Worm (Caenorhabditis elegans) whole organism, L1 larva: Measurements from ENCODE around the gene ZK355.3.

Source experiments
- F16B12.6 ChIP-seq: fragments of 150-350 bp; optimal IDR thresholded peaks from 2 replicates; lab custom pipeline; 2014; ENCODE audit warnings: missing biosample characterization, missing genetic modification characterization
- blmp-1 ChIP-seq: fragments of 150-350 bp; optimal IDR thresholded peaks from 2 replicates; lab custom pipeline; 2014; ENCODE audit warnings: missing biosample characterization, missing genetic modification characterization
- ceh-82 ChIP-seq, 3 experiments: fragments of 150-350 bp in 1 of 3; sonication (generic microtip) in 2 of 3; optimal IDR thresholded peaks; 2 replicates each; lab custom pipeline; 2014 to 2017; ENCODE audit warnings: missing biosample characterization in 3 of 3, missing genetic modification characterization in 3 of 3
- ces-1 ChIP-seq: fragments of 150-350 bp; optimal IDR thresholded peaks from 2 replicates; lab custom pipeline; 2014; ENCODE audit warnings: missing biosample characterization, missing genetic modification reagents, missing genetic modification characterization
- dpl-1 ChIP-seq, 3 experiments: fragments of 150-350 bp in 2 of 3; sonication (generic microtip) in 1 of 3; optimal IDR thresholded peaks; 2 replicates each; lab custom pipeline; 2014 to 2017; ENCODE audit warnings: missing biosample characterization in 3 of 3, missing genetic modification characterization in 3 of 3, missing genetic modification reagents in 3 of 3
- dsc-1 ChIP-seq: sonication (generic microtip); optimal IDR thresholded peaks from 2 replicates; lab custom pipeline; 2016; ENCODE audit warnings: mild to moderate bottlenecking, missing genetic modification characterization, missing compliant biosample characterization
- efl-1 ChIP-seq, 4 experiments: fragments of 150-350 bp; optimal IDR thresholded peaks in 3 of 4; peaks in 1 of 4; 1 replicate in 1 of 4; 2 replicates in 3 of 4; lab custom pipeline; 2014; ENCODE audit warnings: missing biosample characterization in 2 of 4, missing genetic modification characterization in 2 of 4, missing genetic modification reagents in 2 of 4
- egl-13 ChIP-seq: sonication (generic microtip); optimal IDR thresholded peaks from 2 replicates; lab custom pipeline; 2016; ENCODE audit warnings: missing genotype, missing genetic modification reagents, missing genetic modification characterization, missing compliant biosample characterization
- elt-2 ChIP-seq: sonication (generic microtip); optimal IDR thresholded peaks from 2 replicates; lab custom pipeline; 2016; ENCODE audit warnings: missing genetic modification characterization, mild to moderate bottlenecking, inconsistent platforms, missing compliant biosample characterization, missing genetic modification reagents
- elt-3 ChIP-seq, 6 experiments: fragments of 150-350 bp in 1 of 6; sonication (generic microtip); optimal IDR thresholded peaks; 2 replicates each; lab custom pipeline; 2017 to 2018; ENCODE audit warnings: missing biosample characterization in 6 of 6, missing genetic modification characterization in 6 of 6, inconsistent platforms in 1 of 6
- fkh-8 ChIP-seq: sonication (generic microtip); optimal IDR thresholded peaks from 2 replicates; lab custom pipeline; 2016; ENCODE audit warnings: mild to moderate bottlenecking, missing genetic modification characterization, missing compliant biosample characterization
- grh-1 ChIP-seq: fragments of 200-800 bp; sonication (Bioruptor generic); IDR thresholded peaks from 2 replicates; pipeline ENCODE4 v1.3.6; 2022; ENCODE audit warnings: missing genetic modification reagents, missing genetic modification characterization, missing compliant biosample characterization
- hlh-4 ChIP-seq: sonication (generic microtip); optimal IDR thresholded peaks from 2 replicates; lab custom pipeline; 2016; ENCODE audit warnings: mild to moderate bottlenecking, missing genetic modification characterization, missing compliant biosample characterization
- isw-1 ChIP-seq: fragments of 200-800 bp; sonication (Bioruptor generic); IDR thresholded peaks from 2 replicates; pipeline ENCODE4 v1.3.6; 2022; ENCODE audit warnings: missing genetic modification characterization, missing compliant biosample characterization
- lin-14 ChIP-seq: fragments of 200-800 bp; sonication (Bioruptor generic); optimal IDR thresholded peaks from 2 replicates; lab custom pipeline; 2018; ENCODE audit warnings: mild to moderate bottlenecking, missing genetic modification characterization, moderate library complexity, missing compliant biosample characterization
- lin-15B ChIP-seq: fragments of 150-350 bp; sonication (generic microtip); optimal IDR thresholded peaks from 3 replicates; lab custom pipeline; 2014; ENCODE audit warnings: missing biosample characterization, missing genetic modification characterization
- lin-35 ChIP-seq, 2 experiments: fragments of 150-350 bp; optimal IDR thresholded peaks; 2 replicates each; lab custom pipeline; 2014; ENCODE audit warnings: missing biosample characterization in 2 of 2, missing genetic modification characterization in 2 of 2, missing genetic modification reagents in 2 of 2
- lin-39 ChIP-seq: fragments of 150-350 bp; optimal IDR thresholded peaks from 2 replicates; lab custom pipeline; 2014; ENCODE audit warnings: missing biosample characterization, missing genetic modification reagents, missing genetic modification characterization
- lsy-2 ChIP-seq, 2 experiments: fragments of 150-350 bp; optimal IDR thresholded peaks; 2 replicates each; lab custom pipeline; 2014; ENCODE audit warnings: missing biosample characterization in 2 of 2, missing genetic modification characterization in 2 of 2
- mdl-1 ChIP-seq, 2 experiments: fragments of 150-350 bp; optimal IDR thresholded peaks; 2 replicates each; lab custom pipeline; 2014 to 2017; ENCODE audit warnings: missing biosample characterization in 2 of 2, missing genetic modification characterization in 2 of 2, inconsistent platforms in 1 of 2
- mep-1 ChIP-seq: fragments of 150-350 bp; optimal IDR thresholded peaks from 2 replicates; lab custom pipeline; 2014; ENCODE audit warnings: missing biosample characterization, missing genetic modification characterization
- nhr-20 ChIP-seq: sonication (generic microtip); optimal IDR thresholded peaks from 2 replicates; lab custom pipeline; 2016; ENCODE audit warnings: mild to moderate bottlenecking, missing genetic modification characterization, missing compliant biosample characterization
- nhr-237 ChIP-seq: fragments of 150-350 bp; optimal IDR thresholded peaks from 2 replicates; lab custom pipeline; 2014; ENCODE audit warnings: missing biosample characterization, missing genetic modification characterization
- nhr-47 ChIP-seq: sonication (generic microtip); optimal IDR thresholded peaks from 2 replicates; lab custom pipeline; 2016; ENCODE audit warnings: mild to moderate bottlenecking, missing genetic modification characterization, moderate library complexity, missing compliant biosample characterization
- nhr-71 ChIP-seq: sonication (generic microtip); optimal IDR thresholded peaks from 2 replicates; lab custom pipeline; 2016; ENCODE audit warnings: mild to moderate bottlenecking, missing genetic modification characterization, moderate library complexity, missing compliant biosample characterization
- nhr-85 ChIP-seq: sonication (generic microtip); peaks from one replicate; lab custom pipeline; 2016; ENCODE audit warnings: missing genetic modification characterization, inconsistent platforms, missing compliant biosample characterization
- pqm-1 ChIP-seq: sonication (generic microtip); optimal IDR thresholded peaks from 3 replicates; lab custom pipeline; 2017; ENCODE audit warnings: missing biosample characterization, missing genetic modification characterization
- skn-1 ChIP-seq: fragments of 150-350 bp; optimal IDR thresholded peaks from 2 replicates; lab custom pipeline; 2014; ENCODE audit warnings: missing biosample characterization, missing genetic modification characterization
- snpc-4 ChIP-seq: fragments of 150-350 bp; optimal IDR thresholded peaks from 2 replicates; lab custom pipeline; 2014; ENCODE audit warnings: missing biosample characterization, missing genetic modification characterization
- snu-23 ChIP-seq: sonication (generic microtip); optimal IDR thresholded peaks from 2 replicates; lab custom pipeline; 2016; ENCODE audit warnings: missing genetic modification characterization, missing compliant biosample characterization
- sox-4 ChIP-seq: sonication (generic microtip); optimal IDR thresholded peaks from 2 replicates; lab custom pipeline; 2016; ENCODE audit warnings: missing genetic modification characterization, missing compliant biosample characterization
- sup-37 ChIP-seq: fragments of 200-800 bp; sonication (Bioruptor generic); optimal IDR thresholded peaks from 2 replicates; lab custom pipeline; 2018; ENCODE audit warnings: mild to moderate bottlenecking, missing genetic modification characterization, missing compliant biosample characterization
- swsn-7 ChIP-seq: sonication (generic microtip); optimal IDR thresholded peaks from 2 replicates; lab custom pipeline; 2016; ENCODE audit warnings: missing genetic modification characterization, missing compliant biosample characterization
- tbx-2 ChIP-seq: sonication (generic microtip); optimal IDR thresholded peaks from 2 replicates; lab custom pipeline; 2016; ENCODE audit warnings: missing genetic modification characterization, missing compliant biosample characterization
- tlp-1 ChIP-seq: fragments of 150-350 bp; optimal IDR thresholded peaks from 2 replicates; lab custom pipeline; 2014; ENCODE audit warnings: missing biosample characterization, missing genetic modification characterization
- unc-30 ChIP-seq: sonication (generic microtip); optimal IDR thresholded peaks from 2 replicates; lab custom pipeline; 2017; ENCODE audit warnings: missing biosample characterization, missing genetic modification characterization
- unc-62 ChIP-seq: fragments of 150-350 bp; optimal IDR thresholded peaks from 2 replicates; lab custom pipeline; 2014; ENCODE audit warnings: missing biosample characterization, missing genetic modification reagents, missing genetic modification characterization
- unc-86 ChIP-seq: sonication (generic microtip); optimal IDR thresholded peaks from 2 replicates; lab custom pipeline; 2016; ENCODE audit warnings: missing genetic modification characterization, missing compliant biosample characterization
- xbp-1 ChIP-seq: sonication (generic microtip); optimal IDR thresholded peaks from 2 replicates; lab custom pipeline; 2016; ENCODE audit warnings: missing genetic modification characterization, missing compliant biosample characterization
- zag-1 ChIP-seq: fragments of 150-350 bp; optimal IDR thresholded peaks from 2 replicates; lab custom pipeline; 2014; ENCODE audit warnings: missing biosample characterization, missing genetic modification characterization

Gene ZK355.3

DNA sequence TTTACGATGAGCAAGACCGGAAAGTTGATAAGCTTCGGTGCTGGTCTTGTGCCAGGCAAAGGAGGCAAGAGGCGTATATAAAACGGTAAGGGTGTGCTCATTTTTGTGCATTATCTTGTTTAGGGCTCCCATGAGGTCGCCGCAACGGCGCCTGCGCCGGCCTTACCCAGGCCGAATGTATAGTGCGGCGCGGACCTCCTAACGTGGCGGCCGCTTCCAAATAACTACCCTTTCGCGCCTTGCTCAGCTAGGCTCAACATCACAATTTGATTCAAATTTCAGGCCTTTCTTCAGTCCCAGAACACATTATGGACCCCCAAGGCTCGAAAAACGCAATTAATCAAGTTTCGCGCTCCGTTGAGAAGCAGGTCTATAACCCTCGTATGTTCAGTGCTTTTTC lies at the start of gene ZK355.3, which contains the start of gene ZK355.8:
TSS of gene ZK355.3 (minus strand) at position 101 of the 400 bp plus-strand sequence.
TSS of gene ZK355.8 (plus strand) at position 272 of the 400 bp plus-strand sequence.
- no peak for TF ChIP-seq snpc-4 (tag; lab: Kevin White, UChicago)

DNA sequence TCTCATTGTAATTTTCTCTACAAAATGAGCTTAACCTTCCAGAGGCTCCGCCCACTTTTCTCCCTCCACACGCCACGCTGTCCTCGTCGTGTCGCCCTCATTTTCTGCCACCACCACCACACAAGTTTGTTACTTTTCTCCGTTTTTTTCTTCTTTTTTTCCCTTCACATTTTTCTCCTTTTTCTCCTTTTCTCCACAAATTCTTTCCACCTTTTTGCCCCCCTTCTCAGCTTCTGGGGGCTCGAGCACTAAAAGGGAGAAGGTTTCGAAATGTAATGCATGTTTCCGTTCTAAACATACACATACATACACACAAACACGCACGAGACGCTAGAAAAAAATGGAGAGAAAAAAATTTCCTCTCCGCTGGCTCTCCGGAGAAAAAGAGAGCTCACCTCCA lies 49.2 kb upstream of the ZK355.3 start, which contains the start of gene nhr-88:
TSS of gene nhr-88 (plus strand) at position 43 of the 400 bp plus-strand sequence.
- TF ChIP-seq nhr-237 (no peak), ceh-82 (tag; optimal IDR thresholded peaks at IDR 0.05; lab: Kevin White, UChicago) (peak in 1 of 3 experiments; percentile 48), snu-23 (peak; percentile 23), lin-14 (GFP tag; lab: Kevin White, UChicago) (peak; percentile 79), nhr-71 (tag; lab: Kevin White, UChicago) (peak; percentile 41), unc-30 (tag; lab: Kevin White, UChicago) (no peak), egl-13 (tag; lab: Kevin White, UChicago) (peak; percentile 38), nhr-47 (tag; lab: Kevin White, UChicago) (peak; percentile 36), fkh-8 (tag; lab: Kevin White, UChicago) (peak; percentile 60), unc-86 (tag; lab: Kevin White, UChicago) (peak; percentile 32), swsn-7 (peak; percentile 9), sup-37 (GFP tag; lab: Kevin White, UChicago) (no peak), isw-1 (GFP tag; lab: Robert Waterston, UW) (peak; percentile 23; the same call in 1 of the 2 replicates), mdl-1 (tag; optimal IDR thresholded peaks at IDR 0.05; lab: Kevin White, UChicago) (no peak), F16B12.6 (tag; lab: Kevin White, UChicago) (no peak), elt-3 (tag; optimal IDR thresholded peaks at IDR 0.05; lab: Kevin White, UChicago) (no peak), tbx-2 (tag; lab: Kevin White, UChicago) (peak; percentile 20), lsy-2 (tag; optimal IDR thresholded peaks at IDR 0.05; lab: Kevin White, UChicago) (peak in 1 of 2 experiments; percentile 42), dpl-1 (GFP tag; optimal IDR thresholded peaks at IDR 0.05; lab: Kevin White, UChicago) (no peak), dsc-1 (no peak), lin-15B (tag; lab: Kevin White, UChicago) (no peak), efl-1 (optimal IDR thresholded peaks at IDR 0.05; lab: Kevin White, UChicago) (peak in 1 of 2 experiments; percentile 10), efl-1 (GFP tag; optimal IDR thresholded peaks at IDR 0.05 in 1 of 2; lab: Kevin White, UChicago) (peak in 1 of 2 experiments; percentile 54), xbp-1 (tag; lab: Kevin White, UChicago) (peak; percentile 12)

DNA sequence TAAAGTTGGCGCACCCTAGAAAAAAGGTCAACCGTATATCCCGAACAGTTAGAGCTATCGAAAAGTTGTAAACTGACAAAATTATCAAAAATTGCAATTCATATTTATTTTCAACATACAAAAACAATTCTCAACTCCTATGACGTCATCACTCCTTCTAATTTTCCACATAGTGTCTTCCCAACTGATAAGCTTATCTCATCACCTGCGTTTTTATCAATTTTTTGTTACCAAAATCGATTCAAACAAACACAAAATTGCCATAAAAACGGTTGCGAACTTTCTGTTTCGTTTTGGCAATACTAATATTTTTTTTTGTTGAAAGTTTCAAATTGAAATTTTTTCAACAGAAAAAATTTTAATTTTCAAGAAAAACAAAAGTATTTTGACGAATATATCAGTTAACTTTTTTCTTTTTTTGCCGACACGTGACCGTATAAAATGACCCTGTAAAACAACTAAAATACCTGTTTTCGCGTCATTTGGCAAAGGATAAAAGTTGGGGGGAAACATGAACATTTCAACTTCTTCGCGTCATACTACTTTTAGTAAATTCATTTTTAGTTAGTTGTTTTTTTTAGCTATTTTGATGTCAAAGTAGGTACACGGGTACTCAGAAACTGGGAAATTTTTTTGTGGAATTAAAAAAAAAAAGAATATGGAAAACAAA lies 48.3 kb upstream of the ZK355.3 start:
- TF ChIP-seq grh-1 (GFP tag; lab: Robert Waterston, UW) (peak; percentile 83), unc-62 (GFP tag; lab: Kevin White, UChicago) (no peak), zag-1 (tag; lab: Kevin White, UChicago) (no peak), unc-86 (tag; lab: Kevin White, UChicago) (no peak), isw-1 (GFP tag; lab: Robert Waterston, UW) (no peak), sox-4 (tag; lab: Kevin White, UChicago) (no peak), efl-1 (optimal IDR thresholded peaks at IDR 0.05; lab: Kevin White, UChicago) (peak in 1 of 2 experiments; percentile 8), efl-1 (GFP tag; optimal IDR thresholded peaks at IDR 0.05 in 1 of 2; lab: Kevin White, UChicago) (peak in 1 of 2 experiments; percentile 1), elt-3 (tag; optimal IDR thresholded peaks at IDR 0.05; lab: Kevin White, UChicago) (peak in 2 of 6 experiments; percentile 25 to 42), nhr-85 (tag; lab: Kevin White, UChicago) (peak; percentile 87), lin-14 (GFP tag; lab: Kevin White, UChicago) (peak; percentile 48), pqm-1 (tag; lab: Kevin White, UChicago) (peak; percentile 14), elt-2 (tag; lab: Kevin White, UChicago) (peak; percentile 91), nhr-20 (tag; lab: Kevin White, UChicago) (peak; percentile 14), lin-15B (tag; lab: Kevin White, UChicago) (no peak), lsy-2 (tag; optimal IDR thresholded peaks at IDR 0.05; lab: Kevin White, UChicago) (peak in 1 of 2 experiments; percentile 16), ces-1 (no peak), skn-1 (peak; percentile 30), blmp-1 (tag; lab: Kevin White, UChicago) (peak; percentile 49), hlh-4 (tag; lab: Kevin White, UChicago) (no peak), tlp-1 (tag; lab: Kevin White, UChicago) (peak; percentile 51), lin-39 (tag; lab: Kevin White, UChicago) (no peak), lin-35 (GFP tag; optimal IDR thresholded peaks at IDR 0.05; lab: Kevin White, UChicago) (peak in 1 of 2 experiments; percentile 38), snu-23 (peak; percentile 43), mdl-1 (tag; optimal IDR thresholded peaks at IDR 0.05; lab: Kevin White, UChicago) (peak in 1 of 2 experiments; percentile 23), mep-1 (tag; lab: Kevin White, UChicago) (peak; percentile 14), snpc-4 (tag; lab: Kevin White, UChicago) (no peak)
